Fruit fly (Drosophila melanogaster): Measurements from ENCODE around the gene EndoU.

- TF ChIP-seq usp (GFP tag; optimal IDR thresholded peaks at IDR 0.05) (no peak), EcR (GFP tag; optimal IDR thresholded peaks at IDR 0.05) (no peak), Dll (optimal IDR thresholded peaks at IDR 0.05) (no peak), psq (optimal IDR thresholded peaks at IDR 0.05) (no peak), CG8478 (optimal IDR thresholded peaks at IDR 0.05) (no peak), pan (optimal IDR thresholded peaks at IDR 0.05) (no peak)
These were observed 48.3 kb upstream of the EndoU start, which contains the start of gene CG9632 for dm6 chr3R:15859896-15860295.

Data from whole organism.